Worm (Caenorhabditis elegans) whole organism, L2 larva: Measurements from ENCODE around the gene fbxa-81.

Experiments used
- C34F6.9 ChIP-seq: fragments of 150-350 bp; optimal IDR thresholded peaks from 2 replicates; lab custom pipeline; 2014; ENCODE audit warnings: missing biosample characterization, missing genetic modification characterization
- F13H6.1 ChIP-seq: sonication (generic microtip); optimal IDR thresholded peaks from 2 replicates; lab custom pipeline; 2016; ENCODE audit warnings: missing genetic modification characterization, missing compliant biosample characterization
- Y55F3AM.14 ChIP-seq: fragments of 200-800 bp; sonication (Bioruptor generic); optimal IDR thresholded peaks from 2 replicates; lab custom pipeline; 2018; ENCODE audit warnings: mild to moderate bottlenecking, missing genetic modification characterization, missing compliant biosample characterization
- ZK546.5 ChIP-seq: sonication (generic microtip); optimal IDR thresholded peaks from 2 replicates; lab custom pipeline; 2017; ENCODE audit warnings: missing biosample characterization, missing genetic modification characterization
- alr-1 ChIP-seq: fragments of 150-350 bp; optimal IDR thresholded peaks from 2 replicates; lab custom pipeline; 2014; ENCODE audit warnings: missing biosample characterization, missing genetic modification characterization
- ama-1 ChIP-seq: fragments of 150-350 bp; optimal IDR thresholded peaks from 2 replicates; lab custom pipeline; 2018; ENCODE audit warnings: inconsistent platforms
- blmp-1 ChIP-seq: sonication (generic microtip); optimal IDR thresholded peaks from 2 replicates; lab custom pipeline; 2017; ENCODE audit warnings: missing genetic modification characterization, mild to moderate bottlenecking, missing compliant biosample characterization, antibody characterized with exemption, moderate library complexity; ENCODE audit not compliant: insufficient read depth
- ceh-16 ChIP-seq: fragments of 150-350 bp; optimal IDR thresholded peaks from 2 replicates; lab custom pipeline; 2014; ENCODE audit warnings: missing biosample characterization, missing genetic modification characterization
- ceh-82 ChIP-seq: fragments of 150-350 bp; optimal IDR thresholded peaks from 2 replicates; lab custom pipeline; 2014; ENCODE audit warnings: missing biosample characterization, missing genetic modification characterization
- dmd-4 ChIP-seq: sonication (generic microtip); optimal IDR thresholded peaks from 2 replicates; lab custom pipeline; 2017; ENCODE audit warnings: missing biosample characterization, missing genetic modification characterization
- egl-27 ChIP-seq: sonication (generic microtip); optimal IDR thresholded peaks from 3 replicates; lab custom pipeline; 2017; ENCODE audit warnings: missing biosample characterization, missing genetic modification reagents, missing genetic modification characterization
- elt-3 ChIP-seq: sonication (generic microtip); optimal IDR thresholded peaks from 2 replicates; lab custom pipeline; 2017; ENCODE audit warnings: missing biosample characterization, missing genetic modification characterization
- fos-1 ChIP-seq: fragments of 150-350 bp; optimal IDR thresholded peaks from 2 replicates; lab custom pipeline; 2014; ENCODE audit warnings: missing biosample characterization, missing genetic modification characterization
- gmeb-1 ChIP-seq: fragments of 150-350 bp; optimal IDR thresholded peaks from 2 replicates; lab custom pipeline; 2014; ENCODE audit warnings: missing biosample characterization, missing genetic modification characterization
- lin-13 ChIP-seq: fragments of 150-350 bp; optimal IDR thresholded peaks from 2 replicates; lab custom pipeline; 2014; ENCODE audit warnings: missing biosample characterization, missing genetic modification reagents, missing genetic modification characterization
- lin-39 ChIP-seq: fragments of 150-350 bp; optimal IDR thresholded peaks from 2 replicates; lab custom pipeline; 2014; ENCODE audit warnings: missing biosample characterization, missing genetic modification reagents, missing genetic modification characterization
- lsy-2 ChIP-seq, 2 experiments: fragments of 150-350 bp in 1 of 2; sonication (generic microtip) in 1 of 2; optimal IDR thresholded peaks; 2 replicates each; lab custom pipeline; 2014 to 2017; ENCODE audit warnings: missing biosample characterization in 2 of 2, missing genetic modification characterization in 2 of 2
- mab-5 ChIP-seq: fragments of 150-350 bp; optimal IDR thresholded peaks from 2 replicates; lab custom pipeline; 2014; ENCODE audit warnings: missing biosample characterization, missing genetic modification characterization
- mdl-1 ChIP-seq, 2 experiments: fragments of 150-350 bp in 1 of 2; sonication (generic microtip) in 1 of 2; optimal IDR thresholded peaks; 2 replicates each; lab custom pipeline; 2017; ENCODE audit warnings: missing biosample characterization in 2 of 2, missing genetic modification characterization in 2 of 2
- nhr-10 ChIP-seq: sonication (generic microtip); optimal IDR thresholded peaks from 2 replicates; lab custom pipeline; 2017; ENCODE audit warnings: missing biosample characterization, missing genetic modification characterization
- nhr-11 ChIP-seq: fragments of 150-350 bp; optimal IDR thresholded peaks from 2 replicates; lab custom pipeline; 2014; ENCODE audit warnings: missing biosample characterization, missing genetic modification characterization
- nhr-12 ChIP-seq: fragments of 150-350 bp; optimal IDR thresholded peaks from 2 replicates; lab custom pipeline; 2014; ENCODE audit warnings: missing biosample characterization, missing genetic modification characterization
- nhr-129 ChIP-seq: fragments of 150-350 bp; optimal IDR thresholded peaks from 2 replicates; lab custom pipeline; 2014; ENCODE audit warnings: missing biosample characterization, missing genetic modification characterization
- nhr-21 ChIP-seq: fragments of 150-350 bp; optimal IDR thresholded peaks from 2 replicates; lab custom pipeline; 2014; ENCODE audit warnings: missing biosample characterization, missing genetic modification characterization
- nhr-23 ChIP-seq: fragments of 150-350 bp; optimal IDR thresholded peaks from 2 replicates; lab custom pipeline; 2014; ENCODE audit warnings: missing biosample characterization, missing genetic modification reagents, missing genetic modification characterization
- nhr-237 ChIP-seq: fragments of 150-350 bp; optimal IDR thresholded peaks from 2 replicates; lab custom pipeline; 2014; ENCODE audit warnings: missing biosample characterization, missing genetic modification characterization
- nhr-25 ChIP-seq: fragments of 150-350 bp; sonication (generic microtip); optimal IDR thresholded peaks from 3 replicates; lab custom pipeline; 2014; ENCODE audit warnings: missing biosample characterization, missing genetic modification characterization
- nhr-6 ChIP-seq: fragments of 150-350 bp; optimal IDR thresholded peaks from 2 replicates; lab custom pipeline; 2014; ENCODE audit warnings: missing biosample characterization, missing genetic modification characterization
- nhr-77 ChIP-seq: fragments of 150-350 bp; optimal IDR thresholded peaks from 2 replicates; lab custom pipeline; 2014; ENCODE audit warnings: missing biosample characterization, missing genetic modification characterization
- sem-4 ChIP-seq: fragments of 150-350 bp; optimal IDR thresholded peaks from 2 replicates; lab custom pipeline; 2014; ENCODE audit warnings: missing biosample characterization, missing genetic modification reagents, missing genetic modification characterization
- skn-1 ChIP-seq: sonication (generic microtip); optimal IDR thresholded peaks from 2 replicates; lab custom pipeline; 2017; ENCODE audit warnings: missing biosample characterization, missing genetic modification characterization
- sma-3 ChIP-seq: sonication (generic microtip); optimal IDR thresholded peaks from 2 replicates; lab custom pipeline; 2016; ENCODE audit warnings: missing genetic modification reagents, missing genetic modification characterization, missing compliant biosample characterization
- sma-9 ChIP-seq, 2 experiments: fragments of 150-350 bp in 1 of 2; sonication (generic microtip) in 1 of 2; optimal IDR thresholded peaks; 2 replicates each; lab custom pipeline; 2014 to 2016; ENCODE audit warnings: missing genetic modification characterization in 2 of 2, mild to moderate bottlenecking in 1 of 2, missing biosample characterization in 1 of 2, missing compliant biosample characterization in 1 of 2, missing genetic modification reagents in 1 of 2, moderate library complexity in 1 of 2
- snpc-4 ChIP-seq: fragments of 150-350 bp; optimal IDR thresholded peaks from 2 replicates; lab custom pipeline; 2014; ENCODE audit warnings: missing biosample characterization, missing genetic modification characterization
- unc-39 ChIP-seq: fragments of 150-350 bp; optimal IDR thresholded peaks from 2 replicates; lab custom pipeline; 2014; ENCODE audit warnings: missing biosample characterization, missing genetic modification characterization
- unc-55 ChIP-seq: fragments of 150-350 bp; sonication (generic microtip); optimal IDR thresholded peaks from 3 replicates; lab custom pipeline; 2014; ENCODE audit warnings: missing biosample characterization, missing genetic modification reagents, missing genetic modification characterization
- unc-62 ChIP-seq: fragments of 150-350 bp; optimal IDR thresholded peaks from 2 replicates; lab custom pipeline; 2014; ENCODE audit warnings: missing biosample characterization, missing genetic modification reagents, missing genetic modification characterization
- zag-1 ChIP-seq: fragments of 150-350 bp; optimal IDR thresholded peaks from 2 replicates; lab custom pipeline; 2014; ENCODE audit warnings: missing biosample characterization, missing genetic modification characterization
- ztf-4 ChIP-seq: fragments of 150-350 bp; optimal IDR thresholded peaks from 2 replicates; lab custom pipeline; 2014; ENCODE audit warnings: missing biosample characterization, missing genetic modification characterization

Gene fbxa-81

DNA sequence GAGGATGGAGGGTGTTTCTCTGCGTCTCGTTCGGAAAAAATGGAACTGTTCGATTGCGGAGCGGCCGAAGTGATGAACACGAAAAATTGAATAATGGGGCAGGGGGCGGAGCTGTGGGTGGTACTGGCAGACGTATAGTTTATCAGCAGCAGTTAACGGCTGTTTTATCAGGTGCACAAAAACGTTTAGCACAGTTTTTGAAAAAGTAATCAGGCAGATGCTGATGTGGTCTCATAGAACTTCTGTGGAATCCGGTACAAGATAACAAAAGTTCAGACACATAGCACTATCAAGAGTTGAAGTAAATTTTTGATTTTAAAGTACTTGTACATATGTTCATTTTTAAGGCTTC is 37.4 kb downstream of the fbxa-81 start:
- TF ChIP-seq fos-1 (tag; lab: Kevin White, UChicago) (peak; percentile 13), elt-3 (tag; lab: Kevin White, UChicago) (no peak), skn-1 (tag; lab: Kevin White, UChicago) (no peak), Y55F3AM.14 (GFP tag; lab: Kevin White, UChicago) (peak; percentile 11), sma-9 (GFP tag; optimal IDR thresholded peaks at IDR 0.05; lab: Kevin White, UChicago) (peak; percentile 60), sma-9 (tag; optimal IDR thresholded peaks at IDR 0.05; lab: Kevin White, UChicago) (no peak)

DNA sequence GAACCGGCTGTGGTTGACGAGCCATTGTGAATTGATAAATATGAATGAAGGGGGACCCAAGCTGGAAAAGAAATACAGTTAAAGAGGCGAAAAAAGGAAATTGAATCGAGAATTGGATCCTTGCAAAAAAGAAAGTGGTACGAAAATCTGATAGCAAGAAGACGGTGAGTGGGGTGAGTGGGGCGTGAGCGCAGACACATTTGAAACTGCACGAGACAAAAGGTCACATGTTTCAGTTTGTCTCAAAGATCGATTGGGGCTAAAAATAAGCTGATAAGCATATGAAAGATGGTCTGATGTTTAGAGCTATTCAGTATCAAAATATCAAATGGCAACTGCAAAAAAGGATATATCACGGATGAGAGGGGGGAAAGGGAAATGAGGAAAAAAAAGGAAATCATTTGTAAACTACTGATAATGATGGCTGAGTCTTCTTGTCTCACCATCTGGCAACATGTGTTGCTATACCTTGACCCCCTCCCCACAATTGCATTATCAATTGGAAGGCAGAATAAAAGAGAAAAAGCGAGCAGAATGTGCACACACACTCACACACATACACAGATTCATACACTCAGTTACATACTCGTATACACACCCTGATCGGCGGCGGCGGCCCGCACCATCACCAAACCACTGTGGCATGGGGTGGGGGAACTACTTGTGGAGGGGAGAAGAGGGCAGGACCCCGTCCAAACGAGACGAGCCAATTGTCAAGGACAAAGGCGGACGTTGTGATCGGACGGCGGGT is 37.9 kb downstream of the fbxa-81 start, which contains the start of gene M163.1:
M163.1 (minus strand) TSS at position 25 of the 751 bp plus-strand sequence.
- no peak for TF ChIP-seq lin-13 (GFP tag; lab: Kevin White, UChicago)
- peak; percentile 6 for TF ChIP-seq sma-9 (GFP tag; optimal IDR thresholded peaks at IDR 0.05; lab: Kevin White, UChicago)
- no peak for TF ChIP-seq sma-9 (tag; optimal IDR thresholded peaks at IDR 0.05; lab: Kevin White, UChicago)
- peak; percentile 39 for TF ChIP-seq fos-1 (tag; lab: Kevin White, UChicago)
- no peak for TF ChIP-seq mab-5 (tag; lab: Kevin White, UChicago)
- no peak for TF ChIP-seq sma-3 (GFP tag; lab: Kevin White, UChicago)
- no peak for TF ChIP-seq nhr-77 (tag; lab: Kevin White, UChicago)
- TF ChIP-seq sem-4: no peak
- TF ChIP-seq ceh-16 (tag; lab: Kevin White, UChicago): peak; percentile 71
- peak; percentile 27 for TF ChIP-seq F13H6.1 (tag; lab: Kevin White, UChicago)

DNA sequence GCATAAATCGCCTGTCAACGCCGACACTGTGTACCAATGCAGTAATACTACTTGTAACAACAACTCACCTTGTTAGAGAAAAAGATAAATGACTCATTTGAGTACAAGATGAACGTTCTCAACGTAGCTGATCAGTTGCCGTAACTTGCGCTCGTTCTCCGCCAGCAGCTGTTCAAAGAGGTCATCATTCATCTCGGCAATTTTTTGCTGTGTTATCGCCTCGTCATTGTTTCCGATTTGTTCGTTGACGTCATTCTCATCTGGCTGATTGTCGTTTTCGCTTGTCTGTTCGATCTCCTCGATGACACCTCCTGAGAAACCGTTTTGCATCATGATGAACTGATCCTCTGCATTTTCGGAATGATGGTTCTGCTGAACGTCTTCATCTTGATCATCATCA is 38.6 kb downstream of the fbxa-81 start:
- TF ChIP-seq C34F6.9 (peak; percentile 10), mab-5 (tag; lab: Kevin White, UChicago) (peak; percentile 23), nhr-129 (tag; lab: Kevin White, UChicago) (peak; percentile 52), sma-3 (GFP tag; lab: Kevin White, UChicago) (peak; percentile 63), lin-39 (tag; lab: Kevin White, UChicago) (no peak), ama-1 (lab: Kevin White, UChicago) (no peak), blmp-1 (tag; lab: Kevin White, UChicago) (peak; percentile 4), nhr-23 (tag; lab: Kevin White, UChicago) (no peak), sma-9 (GFP tag; optimal IDR thresholded peaks at IDR 0.05; lab: Kevin White, UChicago) (peak; percentile 90), sma-9 (tag; optimal IDR thresholded peaks at IDR 0.05; lab: Kevin White, UChicago) (no peak), fos-1 (tag; lab: Kevin White, UChicago) (peak; percentile 20), nhr-25 (tag; lab: Kevin White, UChicago) (peak; percentile 33), snpc-4 (tag; lab: Kevin White, UChicago) (no peak), unc-55 (GFP tag; lab: Kevin White, UChicago) (no peak), lsy-2 (tag; optimal IDR thresholded peaks at IDR 0.05; lab: Kevin White, UChicago) (peak in 1 of 2 experiments; percentile 44), zag-1 (tag; lab: Kevin White, UChicago) (no peak), nhr-21 (tag; lab: Kevin White, UChicago) (peak; percentile 63), mdl-1 (tag; optimal IDR thresholded peaks at IDR 0.05; lab: Kevin White, UChicago) (no peak), sem-4 (peak; percentile 75), F13H6.1 (tag; lab: Kevin White, UChicago) (peak; percentile 69)

DNA sequence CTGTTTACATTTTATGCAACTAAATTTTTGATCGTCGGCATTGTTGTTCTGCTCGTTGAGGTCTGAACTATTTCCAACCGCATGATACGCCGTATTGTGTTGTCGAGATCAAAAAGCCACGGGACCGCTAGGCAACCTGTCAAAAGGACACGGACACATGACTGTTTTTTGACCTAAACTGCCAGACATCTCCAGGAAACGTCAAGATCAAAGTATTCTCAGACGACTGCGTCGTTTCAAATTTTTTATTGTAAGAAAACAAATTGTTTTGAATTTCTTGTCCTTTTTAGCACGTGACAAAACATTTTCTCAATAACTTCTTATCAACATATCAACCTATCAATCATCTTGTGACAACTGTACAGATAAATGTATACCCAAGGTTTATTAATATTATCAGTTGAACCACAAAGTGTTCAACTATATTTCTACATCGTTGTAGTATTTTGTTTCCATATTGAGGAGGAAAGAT is 39.7 kb downstream of the fbxa-81 start:
- TF ChIP-seq zag-1 (tag; lab: Kevin White, UChicago): no peak
- no peak for TF ChIP-seq alr-1
- peak; percentile 77 for TF ChIP-seq sma-9 (GFP tag; optimal IDR thresholded peaks at IDR 0.05; lab: Kevin White, UChicago)
- TF ChIP-seq sma-9 (tag; optimal IDR thresholded peaks at IDR 0.05; lab: Kevin White, UChicago): no peak
- TF ChIP-seq lin-13 (GFP tag; lab: Kevin White, UChicago): peak; percentile 56
- TF ChIP-seq nhr-11: no peak
- no peak for TF ChIP-seq nhr-12 (tag; lab: Kevin White, UChicago)
- TF ChIP-seq C34F6.9: peak; percentile 37
- TF ChIP-seq nhr-21 (tag; lab: Kevin White, UChicago): peak; percentile 75
- no peak for TF ChIP-seq egl-27 (tag; lab: Kevin White, UChicago)
- TF ChIP-seq Y55F3AM.14 (GFP tag; lab: Kevin White, UChicago): no peak
- no peak for TF ChIP-seq ceh-82 (tag; lab: Kevin White, UChicago)
- peak; percentile 68 for TF ChIP-seq blmp-1 (tag; lab: Kevin White, UChicago)
- TF ChIP-seq F13H6.1 (tag; lab: Kevin White, UChicago): peak; percentile 48
- TF ChIP-seq mdl-1 (tag; optimal IDR thresholded peaks at IDR 0.05; lab: Kevin White, UChicago): no peak
- TF ChIP-seq sma-3 (GFP tag; lab: Kevin White, UChicago): peak; percentile 78
- no peak for TF ChIP-seq nhr-10 (tag; lab: Kevin White, UChicago)
- no peak for TF ChIP-seq sem-4
- peak; percentile 46 for TF ChIP-seq mab-5 (tag; lab: Kevin White, UChicago)
- peak in 1 of 2 experiments; percentile 52 for TF ChIP-seq lsy-2 (tag; optimal IDR thresholded peaks at IDR 0.05; lab: Kevin White, UChicago)
- TF ChIP-seq nhr-237 (tag; lab: Kevin White, UChicago): no peak
- TF ChIP-seq nhr-6 (tag; lab: Kevin White, UChicago): no peak
- TF ChIP-seq ceh-16 (tag; lab: Kevin White, UChicago): no peak
- peak; percentile 84 for TF ChIP-seq nhr-25 (tag; lab: Kevin White, UChicago)
- TF ChIP-seq unc-39 (tag; lab: Kevin White, UChicago): no peak
- TF ChIP-seq ztf-4 (tag; lab: Kevin White, UChicago): no peak
- TF ChIP-seq ZK546.5 (tag; lab: Kevin White, UChicago): no peak
- TF ChIP-seq ama-1 (lab: Kevin White, UChicago): peak; percentile 20
- TF ChIP-seq nhr-129 (tag; lab: Kevin White, UChicago): peak; percentile 81
- no peak for TF ChIP-seq unc-62 (GFP tag; lab: Kevin White, UChicago)
- TF ChIP-seq nhr-23 (tag; lab: Kevin White, UChicago): no peak
- TF ChIP-seq fos-1 (tag; lab: Kevin White, UChicago): peak; percentile 58
- no peak for TF ChIP-seq lin-39 (tag; lab: Kevin White, UChicago)
- TF ChIP-seq dmd-4: no peak
- peak; percentile 46 for TF ChIP-seq gmeb-1 (tag; lab: Kevin White, UChicago)
